Worm (Caenorhabditis elegans) whole organism, midembryonic: ENCODE data around the gene nhr-155.

Experiments used
- T22C8.4 ChIP-seq: fragments of 200-800 bp; sonication (Bioruptor generic); IDR thresholded peaks from 2 replicates; pipeline ENCODE4 v1.3.6; 2022; ENCODE audit warnings: missing genetic modification characterization, missing compliant biosample characterization
- cog-1 ChIP-seq: sonication (generic microtip); optimal IDR thresholded peaks from 2 replicates; lab custom pipeline; 2016; ENCODE audit warnings: missing genetic modification characterization, missing compliant biosample characterization
- flt-1 ChIP-seq: fragments of 200-800 bp; sonication (Bioruptor generic); IDR thresholded peaks from 2 replicates; pipeline ENCODE4 v1.3.6; 2022; ENCODE audit warnings: missing genetic modification characterization, missing compliant biosample characterization
- klf-2 ChIP-seq: fragments of 200-800 bp; sonication (Bioruptor generic); conservative IDR thresholded peaks from 2 replicates; pipeline ENCODE4 v1.3.6; 2022; ENCODE audit warnings: missing genetic modification reagents, missing genetic modification characterization, missing compliant biosample characterization
- ref-1 ChIP-seq: fragments of 200-800 bp; sonication (Bioruptor generic); conservative IDR thresholded peaks from 2 replicates; pipeline ENCODE4 v1.3.6; 2022; ENCODE audit warnings: missing genetic modification reagents, missing genetic modification characterization, missing compliant biosample characterization
- tab-1 ChIP-seq: fragments of 200-800 bp; sonication (Bioruptor generic); IDR thresholded peaks from 2 replicates; pipeline ENCODE4 v1.3.6; 2022; ENCODE audit warnings: missing genetic modification characterization, missing compliant biosample characterization
- ztf-29 ChIP-seq: fragments of 200-800 bp; sonication (Bioruptor generic); IDR thresholded peaks from 2 replicates; pipeline ENCODE4 v1.3.6; 2022; ENCODE audit warnings: missing genetic modification reagents, missing genetic modification characterization, missing compliant biosample characterization

- TF ChIP-seq klf-2 (GFP tag; lab: Robert Waterston, UW) (no peak), ztf-29 (GFP tag; lab: Robert Waterston, UW) (no peak), T22C8.4 (GFP tag; lab: Robert Waterston, UW) (0 out of 2 replicates have a peak, but pooled peaks have one; percentile 29), flt-1 (no peak), tab-1 (GFP tag; lab: Robert Waterston, UW) (no peak), ref-1 (GFP tag; lab: Robert Waterston, UW) (no peak), cog-1 (tag; lab: Kevin White, UChicago) (no peak)
These were observed 45.0 kb upstream of the nhr-155 start, which contains the start of gene nhr-131 for ce11 chrV:494284-494683.
